Worm (Caenorhabditis elegans) whole organism, L3 larva: Measurements from ENCODE around the gene W07A12.4.

Source experiments
- R02D3.7 ChIP-seq: fragments of 150-350 bp; optimal IDR thresholded peaks from 2 replicates; lab custom pipeline; 2014; ENCODE audit warnings: missing biosample characterization, missing genetic modification characterization
- ZK546.5 ChIP-seq: sonication (generic microtip); optimal IDR thresholded peaks from 2 replicates; lab custom pipeline; 2017; ENCODE audit warnings: missing biosample characterization, missing genetic modification characterization
- aly-2 ChIP-seq: fragments of 150-350 bp; optimal IDR thresholded peaks from 2 replicates; lab custom pipeline; 2014; ENCODE audit warnings: missing biosample characterization, missing genetic modification characterization
- ceh-16 ChIP-seq: sonication (generic microtip); optimal IDR thresholded peaks from 2 replicates; lab custom pipeline; 2017; ENCODE audit warnings: missing biosample characterization, missing genetic modification characterization
- ceh-28 ChIP-seq: fragments of 150-350 bp; optimal IDR thresholded peaks from 2 replicates; lab custom pipeline; 2014; ENCODE audit warnings: missing biosample characterization, missing genetic modification reagents, missing genetic modification characterization
- ceh-82 ChIP-seq: fragments of 150-350 bp; optimal IDR thresholded peaks from 2 replicates; lab custom pipeline; 2014; ENCODE audit warnings: missing biosample characterization, missing genetic modification characterization
- ceh-9 ChIP-seq: sonication (generic microtip); optimal IDR thresholded peaks from 2 replicates; lab custom pipeline; 2018; ENCODE audit warnings: missing biosample characterization, missing genetic modification characterization
- daf-12 ChIP-seq: fragments of 150-350 bp; optimal IDR thresholded peaks from 2 replicates; lab custom pipeline; 2014; ENCODE audit warnings: missing biosample characterization, missing genetic modification reagents, missing genetic modification characterization
- egl-27 ChIP-seq: sonication (generic microtip); optimal IDR thresholded peaks from 4 replicates; lab custom pipeline; 2017; ENCODE audit warnings: missing biosample characterization, missing genetic modification reagents, missing genetic modification characterization
- egl-5 ChIP-seq: fragments of 150-350 bp; optimal IDR thresholded peaks from 2 replicates; lab custom pipeline; 2017; ENCODE audit warnings: missing biosample characterization, missing genetic modification reagents, missing genetic modification characterization, inconsistent platforms
- elt-1 ChIP-seq: fragments of 150-350 bp; optimal IDR thresholded peaks from 2 replicates; lab custom pipeline; 2014; ENCODE audit warnings: missing biosample characterization, missing genetic modification characterization
- elt-2 ChIP-seq: sonication (generic microtip); optimal IDR thresholded peaks from 2 replicates; lab custom pipeline; 2016; ENCODE audit warnings: missing genetic modification reagents, mild to moderate bottlenecking, missing genetic modification characterization, missing compliant biosample characterization
- elt-3 ChIP-seq, 3 experiments: fragments of 150-350 bp in 1 of 3; sonication (generic microtip) in 2 of 3; optimal IDR thresholded peaks; 2 replicates in 2 of 3; 4 replicates in 1 of 3; lab custom pipeline; 2014 to 2017; ENCODE audit warnings: missing biosample characterization in 3 of 3, missing genetic modification characterization in 3 of 3
- eor-1 ChIP-seq, 2 experiments: fragments of 150-350 bp; optimal IDR thresholded peaks; 2 replicates each; lab custom pipeline; 2014 to 2018; ENCODE audit warnings: missing biosample characterization in 2 of 2, missing genetic modification characterization in 2 of 2
- fkh-2 ChIP-seq: fragments of 150-350 bp; optimal IDR thresholded peaks from 2 replicates; lab custom pipeline; 2014; ENCODE audit warnings: missing biosample characterization, missing genetic modification reagents, missing genetic modification characterization
- fos-1 ChIP-seq: fragments of 150-350 bp; optimal IDR thresholded peaks from 2 replicates; lab custom pipeline; 2014; ENCODE audit warnings: missing biosample characterization, missing genetic modification characterization
- hmg-11 ChIP-seq: sonication (generic microtip); optimal IDR thresholded peaks from 2 replicates; lab custom pipeline; 2016; ENCODE audit warnings: missing genetic modification characterization, missing compliant biosample characterization
- jun-1 ChIP-seq: fragments of 150-350 bp; optimal IDR thresholded peaks from 2 replicates; lab custom pipeline; 2014; ENCODE audit warnings: missing biosample characterization, missing genetic modification reagents, missing genetic modification characterization
- lin-15B ChIP-seq: fragments of 150-350 bp; optimal IDR thresholded peaks from 2 replicates; lab custom pipeline; 2014; ENCODE audit warnings: missing biosample characterization, missing genetic modification characterization
- lsy-12 ChIP-seq: sonication (generic microtip); optimal IDR thresholded peaks from 2 replicates; lab custom pipeline; 2016; ENCODE audit warnings: mild to moderate bottlenecking, missing genetic modification characterization, missing compliant biosample characterization
- mml-1 ChIP-seq: fragments of 150-350 bp; sonication (generic microtip); optimal IDR thresholded peaks from 3 replicates; lab custom pipeline; 2014; ENCODE audit warnings: missing biosample characterization, missing genetic modification characterization
- nfya-1 ChIP-seq: sonication (generic microtip); optimal IDR thresholded peaks from 2 replicates; lab custom pipeline; 2017; ENCODE audit warnings: missing genetic modification characterization, mild to moderate bottlenecking, missing compliant biosample characterization, antibody characterized with exemption, moderate library complexity; ENCODE audit not compliant: insufficient read depth
- nhr-11 ChIP-seq: fragments of 150-350 bp; optimal IDR thresholded peaks from 2 replicates; lab custom pipeline; 2014; ENCODE audit warnings: missing biosample characterization, missing genetic modification characterization
- nhr-23 ChIP-seq: fragments of 150-350 bp; optimal IDR thresholded peaks from 2 replicates; lab custom pipeline; 2014; ENCODE audit warnings: missing biosample characterization, missing genetic modification reagents, missing genetic modification characterization
- nhr-25 ChIP-seq: sonication (generic microtip); optimal IDR thresholded peaks from 2 replicates; lab custom pipeline; 2017; ENCODE audit warnings: missing biosample characterization, missing genetic modification characterization
- nhr-28 ChIP-seq: fragments of 150-350 bp; optimal IDR thresholded peaks from 2 replicates; lab custom pipeline; 2014; ENCODE audit warnings: missing biosample characterization, missing genetic modification characterization
- nhr-43 ChIP-seq: sonication (generic microtip); optimal IDR thresholded peaks from 2 replicates; lab custom pipeline; 2016; ENCODE audit warnings: mild to moderate bottlenecking, missing genetic modification characterization, missing compliant biosample characterization; ENCODE audit not compliant: poor library complexity, severe bottlenecking
- nhr-67 ChIP-seq: fragments of 150-350 bp; optimal IDR thresholded peaks from 2 replicates; lab custom pipeline; 2014; ENCODE audit warnings: missing biosample characterization, missing genetic modification characterization
- nhr-76 ChIP-seq: fragments of 150-350 bp; sonication (generic microtip); optimal IDR thresholded peaks from 5 replicates; lab custom pipeline; 2014; ENCODE audit warnings: missing biosample characterization, missing genetic modification characterization
- nhr-77 ChIP-seq: fragments of 150-350 bp; optimal IDR thresholded peaks from 2 replicates; lab custom pipeline; 2014; ENCODE audit warnings: missing biosample characterization, missing genetic modification characterization
- pha-4 ChIP-seq: fragments of 150-350 bp; optimal IDR thresholded peaks from 2 replicates; lab custom pipeline; 2014; ENCODE audit warnings: missing biosample characterization, missing genetic modification reagents, missing genetic modification characterization
- pqm-1 ChIP-seq: fragments of 150-350 bp; optimal IDR thresholded peaks from 2 replicates; lab custom pipeline; 2017; ENCODE audit warnings: missing biosample characterization, missing genetic modification characterization, inconsistent platforms
- sea-2 ChIP-seq: fragments of 150-350 bp; sonication (generic microtip); optimal IDR thresholded peaks from 4 replicates; lab custom pipeline; 2014; ENCODE audit warnings: missing biosample characterization, missing genetic modification reagents, missing genetic modification characterization
- skn-1 ChIP-seq: fragments of 150-350 bp; optimal IDR thresholded peaks from 2 replicates; lab custom pipeline; 2014; ENCODE audit warnings: missing biosample characterization, missing genetic modification characterization
- tbx-2 ChIP-seq: sonication (generic microtip); optimal IDR thresholded peaks from 2 replicates; lab custom pipeline; 2016; ENCODE audit warnings: mild to moderate bottlenecking, missing genetic modification characterization, missing compliant biosample characterization
- unc-39 ChIP-seq: sonication (generic microtip); optimal IDR thresholded peaks from 4 replicates; lab custom pipeline; 2017; ENCODE audit warnings: missing biosample characterization, missing genetic modification characterization
- zag-1 ChIP-seq: fragments of 150-350 bp; optimal IDR thresholded peaks from 2 replicates; lab custom pipeline; 2014; ENCODE audit warnings: missing biosample characterization, missing genetic modification characterization
- ztf-11 ChIP-seq: fragments of 150-350 bp; optimal IDR thresholded peaks from 2 replicates; lab custom pipeline; 2014; ENCODE audit warnings: missing biosample characterization, missing genetic modification characterization
- ztf-4 ChIP-seq: fragments of 150-350 bp; optimal IDR thresholded peaks from 2 replicates; lab custom pipeline; 2014; ENCODE audit warnings: missing biosample characterization, missing genetic modification characterization

W07A12.4 gene

ce11 chrII:9152231-9152630 lies 6.2 kb downstream of the W07A12.4 start, which contains the start of gene col-78:
Gene col-78, plus strand, starts transcription at chrII:9152531.
- no peak for TF ChIP-seq ztf-11 (tag; lab: Kevin White, UChicago)
- no peak for TF ChIP-seq fos-1 (tag; lab: Kevin White, UChicago)
- no peak for TF ChIP-seq ceh-16 (tag; lab: Kevin White, UChicago)
- TF ChIP-seq ZK546.5 (tag; lab: Kevin White, UChicago), result no peak
- no peak for TF ChIP-seq zag-1 (tag; lab: Kevin White, UChicago)
- TF ChIP-seq sea-2, result no peak
- TF ChIP-seq nhr-28 (tag; lab: Kevin White, UChicago), result no peak
- no peak for TF ChIP-seq egl-27 (tag; lab: Kevin White, UChicago)
- no peak for TF ChIP-seq eor-1 (tag; optimal IDR thresholded peaks at IDR 0.05; lab: Kevin White, UChicago)
- no peak for TF ChIP-seq jun-1 (tag; lab: Kevin White, UChicago)
- no peak for TF ChIP-seq ceh-82 (tag; lab: Kevin White, UChicago)
- no peak for TF ChIP-seq nhr-25
- TF ChIP-seq aly-2, result no peak

ce11 chrII:9154339-9154738 lies 8.3 kb downstream of the W07A12.4 start:
- TF ChIP-seq pqm-1, result peak; percentile 12
- no peak for TF ChIP-seq zag-1 (tag; lab: Kevin White, UChicago)

ce11 chrII:9156277-9156676 lies 10.2 kb downstream of the W07A12.4 start:
- TF ChIP-seq nfya-1 (tag; lab: Kevin White, UChicago) (no peak), elt-2 (tag; lab: Kevin White, UChicago) (peak; percentile 29)

- TF ChIP-seq pqm-1 (peak; percentile 82), zag-1 (tag; lab: Kevin White, UChicago) (no peak), elt-2 (tag; lab: Kevin White, UChicago) (peak; percentile 94)
Observed at ce11 chrII:9157125-9157524, 11.1 kb downstream of the W07A12.4 start.

ce11 chrII:9158029-9158428 lies 12.0 kb downstream of the W07A12.4 start, which contains the start of gene oac-54:
Gene oac-54, plus strand, starts transcription at chrII:9158111.
- TF ChIP-seq nhr-76 (tag; lab: Kevin White, UChicago) (no peak), ceh-82 (tag; lab: Kevin White, UChicago) (no peak), egl-27 (tag; lab: Kevin White, UChicago) (no peak), nhr-77 (tag; lab: Kevin White, UChicago) (no peak), tbx-2 (tag; lab: Kevin White, UChicago) (no peak), fos-1 (tag; lab: Kevin White, UChicago) (no peak), ztf-4 (tag; lab: Kevin White, UChicago) (no peak), lin-15B (no peak)

- TF ChIP-seq zag-1 (tag; lab: Kevin White, UChicago) (no peak), elt-2 (tag; lab: Kevin White, UChicago) (peak; percentile 63), lin-15B (no peak), lsy-12 (no peak), aly-2 (no peak), ceh-16 (tag; lab: Kevin White, UChicago) (no peak), mml-1 (tag; lab: Kevin White, UChicago) (no peak), skn-1 (tag; lab: Kevin White, UChicago) (peak; percentile 82), nhr-23 (tag; lab: Kevin White, UChicago) (peak; percentile 76), fkh-2 (no peak), ceh-28 (tag; lab: Kevin White, UChicago) (no peak), nhr-76 (tag; lab: Kevin White, UChicago) (peak; percentile 60), unc-39 (tag; lab: Kevin White, UChicago) (no peak), nfya-1 (tag; lab: Kevin White, UChicago) (peak; percentile 20), elt-1 (tag; lab: Kevin White, UChicago) (no peak), elt-3 (tag; optimal IDR thresholded peaks at IDR 0.05; lab: Kevin White, UChicago) (peak in 2 of 3 experiments; percentile 62 to 79), egl-5 (tag; lab: Kevin White, UChicago) (no peak), pha-4 (tag; lab: Kevin White, UChicago) (no peak), hmg-11 (tag; lab: Kevin White, UChicago) (no peak), R02D3.7 (tag; lab: Kevin White, UChicago) (no peak), ceh-9 (tag; lab: Kevin White, UChicago) (no peak), ZK546.5 (tag; lab: Kevin White, UChicago) (no peak), nhr-43 (tag; lab: Kevin White, UChicago) (peak; percentile 97), ceh-82 (tag; lab: Kevin White, UChicago) (no peak), pqm-1 (peak; percentile 81), ztf-4 (tag; lab: Kevin White, UChicago) (no peak), sea-2 (no peak), nhr-67 (tag; lab: Kevin White, UChicago) (no peak), nhr-11 (tag; lab: Kevin White, UChicago) (no peak), ztf-11 (tag; lab: Kevin White, UChicago) (no peak), daf-12 (tag; lab: Kevin White, UChicago) (no peak), nhr-25 (peak; percentile 73)
Observed at ce11 chrII:9160197-9160806, 14.2 kb downstream of the W07A12.4 start.
